Fruit fly (Drosophila melanogaster): Measurements from ENCODE around the gene CG15019.

The CG15019 gene

dm6 chr3L:4431111-4431730, 25.4 kb upstream of the CG15019 start:
- no peak for TF ChIP-seq psq (GFP tag; optimal IDR thresholded peaks at IDR 0.05)
- TF ChIP-seq usp (GFP tag; optimal IDR thresholded peaks at IDR 0.05) = no peak
- TF ChIP-seq Hnf4 (GFP tag; optimal IDR thresholded peaks at IDR 0.05) = no peak
- no peak for TF ChIP-seq h (GFP tag; optimal IDR thresholded peaks at IDR 0.05)
- no peak for TF ChIP-seq HLH106 (tag; optimal IDR thresholded peaks at IDR 0.05)
- no peak for TF ChIP-seq ey (GFP tag; optimal IDR thresholded peaks at IDR 0.05)
- TF ChIP-seq woc (GFP tag; optimal IDR thresholded peaks at IDR 0.05) = no peak
- TF ChIP-seq br (GFP tag; optimal IDR thresholded peaks at IDR 0.05) = no peak
- TF ChIP-seq dmrt93B (GFP tag; optimal IDR thresholded peaks at IDR 0.05) = no peak
- no peak for TF ChIP-seq Abd-B (GFP tag; optimal IDR thresholded peaks at IDR 0.05)
- TF ChIP-seq Mio (GFP tag; optimal IDR thresholded peaks at IDR 0.05) = no peak
- no peak for TF ChIP-seq pan (optimal IDR thresholded peaks at IDR 0.05)
- TF ChIP-seq brk (GFP tag; optimal IDR thresholded peaks at IDR 0.05) = no peak
- no peak for TF ChIP-seq CrebA (GFP tag; optimal IDR thresholded peaks at IDR 0.05; ENCODE audit: borderline replicate concordance)
- TF ChIP-seq foxo (GFP tag; optimal IDR thresholded peaks at IDR 0.05) = no peak
- no peak for TF ChIP-seq OdsH (GFP tag; optimal IDR thresholded peaks at IDR 0.05)
- TF ChIP-seq Sp1 (GFP tag; optimal IDR thresholded peaks at IDR 0.05) = no peak
- TF ChIP-seq Vsx2 (GFP tag; optimal IDR thresholded peaks at IDR 0.05; ENCODE audit: partially characterized antibody) = no peak
- no peak for TF ChIP-seq N (GFP tag; optimal IDR thresholded peaks at IDR 0.05)

DNA sequence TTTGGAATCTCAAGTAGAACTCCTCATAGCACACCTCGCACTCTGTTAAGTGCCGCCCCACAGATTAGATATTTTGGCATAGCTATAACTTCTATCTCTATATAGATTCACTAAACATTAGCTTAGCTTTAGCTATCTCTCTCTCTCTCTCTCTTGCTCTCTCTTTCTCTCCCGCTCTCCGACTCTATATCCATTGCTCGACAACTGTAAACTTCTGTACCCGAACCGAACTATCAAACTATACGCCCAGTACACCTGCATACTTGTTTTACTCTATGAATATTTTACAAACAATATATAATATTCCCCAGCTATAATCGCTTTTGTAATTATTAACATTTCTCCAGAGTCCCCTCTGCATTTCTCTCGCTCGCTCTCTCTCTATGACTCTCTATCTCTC, 24.5 kb upstream of the CG15019 start:
- TF ChIP-seq OdsH (GFP tag; optimal IDR thresholded peaks at IDR 0.05) = no peak
- TF ChIP-seq Myc (optimal IDR thresholded peaks at IDR 0.05) = no peak
- no peak for TF ChIP-seq GATAd (GFP tag; optimal IDR thresholded peaks at IDR 0.05)
- no peak for TF ChIP-seq psq (GFP tag; optimal IDR thresholded peaks at IDR 0.05)
- no peak for TF ChIP-seq jim (GFP tag; optimal IDR thresholded peaks at IDR 0.05)
- no peak for TF ChIP-seq dl (GFP tag; optimal IDR thresholded peaks at IDR 0.05; ENCODE audit: insufficient read depth in 1 of 2, partially characterized antibody in 2 of 2)
- TF ChIP-seq Jra (GFP tag; optimal IDR thresholded peaks at IDR 0.05) = no peak
- TF ChIP-seq sage (GFP tag; optimal IDR thresholded peaks at IDR 0.05) = no peak
- no peak for TF ChIP-seq N (GFP tag; optimal IDR thresholded peaks at IDR 0.05)
- TF ChIP-seq pan (optimal IDR thresholded peaks at IDR 0.05) = no peak
- TF ChIP-seq Dfd (GFP tag; optimal IDR thresholded peaks at IDR 0.05) = no peak

- TF ChIP-seq Jra (GFP tag; optimal IDR thresholded peaks at IDR 0.05) (no peak), Myc (optimal IDR thresholded peaks at IDR 0.05) (no peak), br (GFP tag; optimal IDR thresholded peaks at IDR 0.05) (no peak), foxo (GFP tag; optimal IDR thresholded peaks at IDR 0.05) (no peak), psq (GFP tag; optimal IDR thresholded peaks at IDR 0.05) (no peak), N (GFP tag; optimal IDR thresholded peaks at IDR 0.05) (no peak), Hr78 (GFP tag; optimal IDR thresholded peaks at IDR 0.05) (no peak), Hr83 (GFP tag; optimal IDR thresholded peaks at IDR 0.05; ENCODE audit: poor library complexity, severe bottlenecking) (no peak), GATAd (GFP tag; optimal IDR thresholded peaks at IDR 0.05) (no peak), sv (GFP tag; optimal IDR thresholded peaks at IDR 0.05) (no peak), Rel (GFP tag; optimal IDR thresholded peaks at IDR 0.05) (no peak), Rel (tag; optimal IDR thresholded peaks at IDR 0.05) (no peak), CrebA (GFP tag; optimal IDR thresholded peaks at IDR 0.05; ENCODE audit: borderline replicate concordance) (no peak)
These were observed 23.2 kb upstream of the CG15019 start, which contains the start of gene nAChRbeta1 for dm6 chr3L:4428918-4429546. Gene nAChRbeta1, plus strand, starts transcription at chr3L:4429349.

- TF ChIP-seq sv (GFP tag; optimal IDR thresholded peaks at IDR 0.05) (no peak), usp (GFP tag; optimal IDR thresholded peaks at IDR 0.05) (no peak), Myc (optimal IDR thresholded peaks at IDR 0.05) (peak; percentile 74), N (GFP tag; optimal IDR thresholded peaks at IDR 0.05) (peak; percentile 32), h (GFP tag; optimal IDR thresholded peaks at IDR 0.05) (no peak)
These were observed 20.7 kb upstream of the CG15019 start for dm6 chr3L:4426581-4426980.

- no peak for TF ChIP-seq sage (GFP tag; optimal IDR thresholded peaks at IDR 0.05)
- TF ChIP-seq lola (GFP tag; optimal IDR thresholded peaks at IDR 0.05) = no peak
- TF ChIP-seq brk (GFP tag; optimal IDR thresholded peaks at IDR 0.05) = no peak
- TF ChIP-seq GATAd (GFP tag; optimal IDR thresholded peaks at IDR 0.05) = no peak
- TF ChIP-seq Myc (optimal IDR thresholded peaks at IDR 0.05) = no peak
- TF ChIP-seq pan (optimal IDR thresholded peaks at IDR 0.05) = no peak
- no peak for TF ChIP-seq foxo (GFP tag; optimal IDR thresholded peaks at IDR 0.05)
- TF ChIP-seq Abd-B (GFP tag; optimal IDR thresholded peaks at IDR 0.05) = no peak
- no peak for TF ChIP-seq usp (GFP tag; optimal IDR thresholded peaks at IDR 0.05)
- no peak for TF ChIP-seq HLH106 (tag; optimal IDR thresholded peaks at IDR 0.05)
- TF ChIP-seq CG32264 (GFP tag; optimal IDR thresholded peaks at IDR 0.05) = no peak
- no peak for TF ChIP-seq dsf (GFP tag; optimal IDR thresholded peaks at IDR 0.05; ENCODE audit: borderline replicate concordance)
- TF ChIP-seq rgr (GFP tag; optimal IDR thresholded peaks at IDR 0.05) = no peak
These were observed 15.5 kb upstream of the CG15019 start, which contains the start of gene CG15020 for dm6 chr3L:4421362-4421761. Gene CG15020, plus strand, starts transcription at chr3L:4421662.

All from whole organism, wandering third instar larva.